Worm (Caenorhabditis elegans) whole organism, young adult: ENCODE results near the gene F39F10.2.

Source experiments
- B0019.2 ChIP-seq: fragments of 200-800 bp; sonication (Bioruptor generic); conservative IDR thresholded peaks from 2 replicates; pipeline ENCODE4 v1.3.6; 2022; ENCODE audit warnings: missing genetic modification reagents, missing genetic modification characterization, missing compliant biosample characterization
- B0261.1 ChIP-seq: sonication (generic microtip); optimal IDR thresholded peaks from 2 replicates; lab custom pipeline; 2016; ENCODE audit warnings: mild to moderate bottlenecking, missing genetic modification characterization, moderate library complexity, missing compliant biosample characterization
- C06A6.2 ChIP-seq: fragments of 200-800 bp; sonication (Bioruptor generic); conservative IDR thresholded peaks from 2 replicates; pipeline ENCODE4 v1.3.6; 2022; ENCODE audit warnings: missing genetic modification characterization, missing compliant biosample characterization
- F33H1.4 ChIP-seq: fragments of 200-800 bp; sonication (Bioruptor generic); IDR thresholded peaks from 2 replicates; pipeline ENCODE4 v1.3.6; 2022; ENCODE audit warnings: missing genetic modification reagents, missing genetic modification characterization, missing compliant biosample characterization
- F39B2.1 ChIP-seq: fragments of 200-800 bp; sonication (Bioruptor generic); IDR thresholded peaks from 2 replicates; pipeline ENCODE4 v1.3.6; 2022; ENCODE audit warnings: missing genetic modification reagents, missing genetic modification characterization, missing compliant biosample characterization
- F52B5.7 ChIP-seq: sonication (generic microtip); optimal IDR thresholded peaks from 2 replicates; lab custom pipeline; 2016; ENCODE audit warnings: mild to moderate bottlenecking, missing genetic modification characterization, missing compliant biosample characterization
- F57A8.1 ChIP-seq: fragments of 200-800 bp; sonication (Bioruptor generic); optimal IDR thresholded peaks from 2 replicates; lab custom pipeline; 2018; ENCODE audit warnings: mild to moderate bottlenecking, missing genetic modification characterization, moderate library complexity, missing compliant biosample characterization
- K11D2.4 ChIP-seq: fragments of 200-800 bp; sonication (Bioruptor generic); IDR thresholded peaks from 2 replicates; pipeline ENCODE4 v1.3.6; 2022; ENCODE audit warnings: missing genetic modification reagents, missing genetic modification characterization, missing compliant biosample characterization
- T26A5.8 ChIP-seq: sonication (generic microtip); optimal IDR thresholded peaks from 2 replicates; lab custom pipeline; 2016; ENCODE audit warnings: missing genetic modification characterization, missing compliant biosample characterization
- Y53F4B.3 ChIP-seq: fragments of 200-800 bp; sonication (Bioruptor generic); IDR thresholded peaks from 2 replicates; pipeline ENCODE4 v1.3.6; 2022; ENCODE audit warnings: missing genetic modification reagents, missing genetic modification characterization, missing compliant biosample characterization
- Y53G8AR.9 ChIP-seq: fragments of 200-800 bp; sonication (Bioruptor generic); conservative IDR thresholded peaks from 2 replicates; pipeline ENCODE4 v1.3.6; 2022; ENCODE audit warnings: missing genetic modification reagents, missing genetic modification characterization, missing compliant biosample characterization
- Y67H2A.10 ChIP-seq: fragments of 200-800 bp; sonication (Bioruptor generic); conservative IDR thresholded peaks from 2 replicates; pipeline ENCODE4 v1.3.6; 2022; ENCODE audit warnings: missing genetic modification reagents, missing genetic modification characterization, missing compliant biosample characterization
- Y79H2A.3 ChIP-seq: fragments of 200-800 bp; sonication (Bioruptor generic); conservative IDR thresholded peaks from 2 replicates; pipeline ENCODE4 v1.3.6; 2022; ENCODE audit warnings: missing genetic modification reagents, missing genetic modification characterization, missing compliant biosample characterization
- Y95B8A.8 ChIP-seq: fragments of 200-800 bp; sonication (Bioruptor generic); IDR thresholded peaks from 2 replicates; pipeline ENCODE4 v1.3.6; 2022; ENCODE audit warnings: missing genetic modification reagents, missing genetic modification characterization, missing compliant biosample characterization
- ama-1 ChIP-seq, 3 experiments: fragments of 150-350 bp in 1 of 3; sonication (generic microtip) in 2 of 3; optimal IDR thresholded peaks; 2 replicates each; lab custom pipeline; 2014 to 2018; ENCODE audit warnings: missing biosample characterization in 2 of 3, missing genetic modification characterization in 2 of 3, missing genetic modification reagents in 2 of 3
- aptf-2 ChIP-seq: fragments of 200-800 bp; sonication (Bioruptor generic); conservative IDR thresholded peaks from 2 replicates; pipeline ENCODE4 v1.3.6; 2022; ENCODE audit warnings: missing genetic modification reagents, missing genetic modification characterization, missing compliant biosample characterization
- aptf-3 ChIP-seq: fragments of 200-800 bp; sonication (Bioruptor generic); IDR thresholded peaks from 2 replicates; pipeline ENCODE4 v1.3.6; 2022; ENCODE audit warnings: missing genetic modification characterization, missing compliant biosample characterization
- athp-1 ChIP-seq: sonication (generic microtip); optimal IDR thresholded peaks from 2 replicates; lab custom pipeline; 2017; ENCODE audit warnings: mild to moderate bottlenecking, missing genetic modification characterization, missing compliant biosample characterization
- attf-3 ChIP-seq: fragments of 200-800 bp; sonication (Bioruptor generic); conservative IDR thresholded peaks from 2 replicates; pipeline ENCODE4 v1.3.6; 2022; ENCODE audit warnings: missing genetic modification reagents, missing genetic modification characterization, missing compliant biosample characterization
- attf-6 ChIP-seq: fragments of 200-800 bp; sonication (Bioruptor generic); IDR thresholded peaks from 2 replicates; pipeline ENCODE4 v1.3.6; 2022; ENCODE audit warnings: missing genetic modification reagents, missing genetic modification characterization, missing compliant biosample characterization
- cebp-2 ChIP-seq: fragments of 200-800 bp; sonication (Bioruptor generic); IDR thresholded peaks from 2 replicates; pipeline ENCODE4 v1.3.6; 2022; ENCODE audit warnings: missing genetic modification characterization, missing compliant biosample characterization
- ceh-58 ChIP-seq: fragments of 200-800 bp; sonication (Bioruptor generic); IDR thresholded peaks from 2 replicates; pipeline ENCODE4 v1.3.6; 2022; ENCODE audit warnings: missing genetic modification characterization, missing compliant biosample characterization
- ceh-91 ChIP-seq: fragments of 200-800 bp; sonication (Bioruptor generic); IDR thresholded peaks from 2 replicates; pipeline ENCODE4 v1.3.6; 2022; ENCODE audit warnings: missing genetic modification reagents, missing genetic modification characterization, missing compliant biosample characterization
- die-1 ChIP-seq: sonication (generic microtip); optimal IDR thresholded peaks from 2 replicates; lab custom pipeline; 2016; ENCODE audit warnings: missing genotype, mild to moderate bottlenecking, missing genetic modification characterization, missing compliant biosample characterization
- ekl-4 ChIP-seq: fragments of 200-800 bp; sonication (Bioruptor generic); IDR thresholded peaks from 2 replicates; pipeline ENCODE4 v1.3.6; 2022; ENCODE audit warnings: missing genetic modification reagents, missing genetic modification characterization, missing compliant biosample characterization
- hmg-1.2 ChIP-seq: fragments of 200-800 bp; sonication (Bioruptor generic); IDR thresholded peaks from 2 replicates; pipeline ENCODE4 v1.3.6; 2022; ENCODE audit warnings: missing genetic modification reagents, missing genetic modification characterization, missing compliant biosample characterization
- hsf-1 ChIP-seq: fragments of 200-800 bp; sonication (Bioruptor generic); IDR thresholded peaks from 2 replicates; pipeline ENCODE4 v1.3.6; 2022; ENCODE audit warnings: missing genetic modification reagents, missing genetic modification characterization, missing compliant biosample characterization
- let-526 ChIP-seq: fragments of 200-800 bp; sonication (Bioruptor generic); IDR thresholded peaks from 2 replicates; pipeline ENCODE4 v1.3.6; 2022; ENCODE audit warnings: missing genetic modification reagents, missing genetic modification characterization, missing compliant biosample characterization
- lin-26 ChIP-seq: fragments of 200-800 bp; sonication (Bioruptor generic); IDR thresholded peaks from 2 replicates; pipeline ENCODE4 v1.3.6; 2022; ENCODE audit warnings: missing genetic modification reagents, missing genetic modification characterization, missing compliant biosample characterization
- lin-54 ChIP-seq: fragments of 200-800 bp; sonication (Bioruptor generic); optimal IDR thresholded peaks from 2 replicates; lab custom pipeline; 2018; ENCODE audit warnings: mild to moderate bottlenecking, missing genetic modification characterization, missing compliant biosample characterization
- madf-3 ChIP-seq: fragments of 200-800 bp; sonication (Bioruptor generic); IDR thresholded peaks from 2 replicates; pipeline ENCODE4 v1.3.6; 2022; ENCODE audit warnings: missing genetic modification reagents, missing genetic modification characterization, missing compliant biosample characterization
- madf-6 ChIP-seq: fragments of 200-800 bp; sonication (Bioruptor generic); IDR thresholded peaks from 2 replicates; pipeline ENCODE4 v1.3.6; 2022; ENCODE audit warnings: missing genetic modification reagents, missing genetic modification characterization, missing compliant biosample characterization
- mel-28 ChIP-seq: sonication (generic microtip); optimal IDR thresholded peaks from 2 replicates; lab custom pipeline; 2016; ENCODE audit warnings: borderline replicate concordance, mild to moderate bottlenecking, missing genetic modification characterization, missing compliant biosample characterization
- nfyb-1 ChIP-seq: fragments of 200-800 bp; sonication (Bioruptor generic); IDR thresholded peaks from 2 replicates; pipeline ENCODE4 v1.3.6; 2022; ENCODE audit warnings: missing genetic modification reagents, missing genetic modification characterization, missing compliant biosample characterization
- nhr-120 ChIP-seq: fragments of 200-800 bp; sonication (Bioruptor generic); IDR thresholded peaks from 2 replicates; pipeline ENCODE4 v1.3.6; 2022; ENCODE audit warnings: missing genetic modification characterization, missing compliant biosample characterization
- nhr-179 ChIP-seq: sonication (generic microtip); optimal IDR thresholded peaks from 2 replicates; lab custom pipeline; 2016; ENCODE audit warnings: mild to moderate bottlenecking, missing genetic modification characterization, missing compliant biosample characterization
- nhr-90 ChIP-seq: sonication (generic microtip); optimal IDR thresholded peaks from 2 replicates; lab custom pipeline; 2016; ENCODE audit warnings: missing genotype, mild to moderate bottlenecking, missing genetic modification characterization, missing compliant biosample characterization
- pbrm-1 ChIP-seq: fragments of 200-800 bp; sonication (Bioruptor generic); IDR thresholded peaks from 2 replicates; pipeline ENCODE4 v1.3.6; 2022; ENCODE audit warnings: missing genetic modification reagents, missing genetic modification characterization, missing compliant biosample characterization
- pha-4 ChIP-seq: fragments of 150-350 bp; sonication (generic microtip); optimal IDR thresholded peaks from 2 replicates; lab custom pipeline; 2014; ENCODE audit warnings: missing biosample characterization, missing genetic modification reagents, missing genetic modification characterization
- snpc-3.4 ChIP-seq: sonication (generic microtip); optimal IDR thresholded peaks from 2 replicates; lab custom pipeline; 2017; ENCODE audit warnings: missing genetic modification characterization, mild to moderate bottlenecking, missing compliant biosample characterization, antibody characterized with exemption, moderate library complexity, missing genotype, missing genetic modification reagents
- somi-1 ChIP-seq: fragments of 200-800 bp; sonication (Bioruptor generic); optimal IDR thresholded peaks from 2 replicates; lab custom pipeline; 2018; ENCODE audit warnings: mild to moderate bottlenecking, missing genetic modification characterization, missing compliant biosample characterization
- ztf-25 ChIP-seq: fragments of 200-800 bp; sonication (Bioruptor generic); IDR thresholded peaks from 2 replicates; pipeline ENCODE4 v1.3.6; 2022; ENCODE audit warnings: missing genetic modification reagents, missing genetic modification characterization, missing compliant biosample characterization
- ztf-26 ChIP-seq: sonication (generic microtip); optimal IDR thresholded peaks from 2 replicates; lab custom pipeline; 2017; ENCODE audit warnings: missing genetic modification characterization, missing compliant biosample characterization
- ztf-28 ChIP-seq: fragments of 200-800 bp; sonication (Bioruptor generic); IDR thresholded peaks from 2 replicates; pipeline ENCODE4 v1.3.6; 2022; ENCODE audit warnings: missing genetic modification reagents, missing genetic modification characterization, missing compliant biosample characterization
- ztf-3 ChIP-seq: fragments of 200-800 bp; sonication (Bioruptor generic); optimal IDR thresholded peaks from 2 replicates; lab custom pipeline; 2018; ENCODE audit warnings: mild to moderate bottlenecking, missing genetic modification characterization, missing compliant biosample characterization
- ztf-6 ChIP-seq: fragments of 200-800 bp; sonication (Bioruptor generic); IDR thresholded peaks from 2 replicates; pipeline ENCODE4 v1.3.6; 2022; ENCODE audit warnings: missing genetic modification reagents, missing genetic modification characterization, missing compliant biosample characterization

The F39F10.2 gene

DNA sequence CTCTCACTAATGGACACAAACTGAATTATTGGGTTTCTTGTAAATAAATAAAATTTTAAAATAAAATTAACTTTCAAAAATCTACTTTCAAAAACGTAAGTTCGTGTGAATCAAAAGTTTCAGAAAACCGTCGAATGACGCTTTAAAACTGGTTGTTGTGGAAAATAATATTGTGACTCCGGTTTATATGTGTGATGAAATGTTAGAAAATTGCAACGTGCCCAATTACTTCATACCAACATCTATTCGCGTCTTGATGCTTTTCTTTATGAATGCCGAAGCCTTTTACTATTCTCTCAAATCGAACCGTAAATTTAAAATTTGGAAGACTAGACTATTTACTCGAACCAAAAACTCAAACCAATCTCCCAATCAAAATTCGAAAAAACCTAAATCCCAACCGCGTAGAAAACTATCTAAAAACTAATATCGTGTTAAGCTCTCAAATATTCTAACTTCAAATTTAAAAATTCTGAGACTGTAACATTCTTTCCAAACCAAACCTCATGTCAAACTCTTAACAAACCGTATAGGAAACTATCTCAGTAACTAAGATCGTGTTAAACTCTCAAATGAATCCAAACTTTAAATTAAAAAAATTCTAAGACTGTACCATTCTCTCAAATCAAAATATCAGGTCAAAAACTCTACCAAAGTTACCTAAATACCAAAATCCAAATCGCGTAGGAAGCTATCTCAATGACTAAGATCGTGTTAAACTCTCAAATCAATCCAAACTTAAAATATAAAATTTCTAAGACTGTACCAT, 36.8 kb downstream of the F39F10.2 start (continued):
- TF ChIP-seq ztf-6 (GFP tag; lab: Robert Waterston, UW) (peak; percentile 34; the same call in 1 of the 2 replicates), athp-1 (tag; lab: Kevin White, UChicago) (peak; percentile 62), K11D2.4 (GFP tag; lab: Robert Waterston, UW) (peak; percentile 81), lin-54 (peak; percentile 31), nfyb-1 (GFP tag; lab: Robert Waterston, UW) (peak; percentile 92), attf-6 (GFP tag; lab: Robert Waterston, UW) (peak; percentile 19; the same call in 1 of the 2 replicates), pbrm-1 (peak; percentile 75), die-1 (peak; percentile 2), pha-4 (tag; lab: Kevin White, UChicago) (peak; percentile 30), nhr-90 (tag; lab: Kevin White, UChicago) (no peak), F57A8.1 (no peak), ztf-26 (tag; lab: Kevin White, UChicago) (peak; percentile 73), F33H1.4 (GFP tag; lab: Robert Waterston, UW) (peak; percentile 5; the same call in 1 of the 2 replicates), C06A6.2 (GFP tag; lab: Robert Waterston, UW) (peak; percentile 60; the same call in 1 of the 2 replicates), B0019.2 (GFP tag; lab: Robert Waterston, UW) (peak; percentile 8), B0261.1 (tag; lab: Kevin White, UChicago) (peak; percentile 5), madf-6 (GFP tag; lab: Robert Waterston, UW) (peak; percentile 44; the same call in 1 of the 2 replicates), nhr-179 (tag; lab: Kevin White, UChicago) (no peak), nhr-120 (GFP tag; lab: Robert Waterston, UW) (peak; percentile 88; the same call in 1 of the 2 replicates), ztf-3 (GFP tag; lab: Kevin White, UChicago) (peak; percentile 7), F52B5.7 (peak; percentile 75), snpc-3.4 (tag; lab: Kevin White, UChicago) (no peak), mel-28 (tag; lab: Kevin White, UChicago) (no peak), cebp-2 (GFP tag; lab: Robert Waterston, UW) (peak; percentile 66; the same call in 1 of the 2 replicates), somi-1 (GFP tag; lab: Kevin White, UChicago) (peak; percentile 48), Y53F4B.3 (peak; percentile 51; the same call in 1 of the 2 replicates), ama-1 (optimal IDR thresholded peaks at IDR 0.05; lab: Kevin White, UChicago) (peak; percentile 99), ama-1 (GFP tag; optimal IDR thresholded peaks at IDR 0.05; lab: Kevin White, UChicago) (peak; percentile 53 to 93), T26A5.8 (tag; lab: Kevin White, UChicago) (no peak), F39B2.1 (peak; percentile 58; the same call in 1 of the 2 replicates), ekl-4 (0 out of 2 replicates have a peak, but pooled peaks have one; percentile 58)

DNA sequence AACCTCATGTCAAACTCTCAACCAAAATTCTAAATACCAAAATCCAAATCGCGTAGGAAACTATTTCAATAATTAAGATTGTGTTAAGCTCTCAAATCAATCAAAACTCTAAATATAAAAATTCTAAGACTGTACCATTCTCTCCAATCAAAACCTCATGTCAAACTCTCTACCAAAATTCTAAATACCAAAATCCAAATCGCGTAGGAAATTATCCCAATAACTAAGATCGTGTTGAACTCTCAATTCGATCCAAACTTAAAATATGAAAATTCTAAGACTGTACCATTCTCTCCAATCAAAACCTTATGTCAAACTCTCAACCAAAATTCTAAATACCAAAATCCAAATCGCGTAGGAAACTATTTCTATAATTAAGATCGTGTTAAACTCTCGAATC, 37.7 kb downstream of the F39F10.2 start:
- TF ChIP-seq madf-3 (GFP tag; lab: Robert Waterston, UW), result peak; percentile 88
- TF ChIP-seq attf-3, result 0 out of 2 replicates have a peak, but pooled peaks have one; percentile 27
- TF ChIP-seq nhr-120 (GFP tag; lab: Robert Waterston, UW), result peak; percentile 82; the same call in 1 of the 2 replicates
- peak; percentile 91 for TF ChIP-seq let-526 (GFP tag; lab: Robert Waterston, UW)
- peak; percentile 70 for TF ChIP-seq attf-6 (GFP tag; lab: Robert Waterston, UW)
- TF ChIP-seq Y53G8AR.9 (GFP tag; lab: Robert Waterston, UW), result peak; percentile 80
- TF ChIP-seq ceh-91 (GFP tag; lab: Robert Waterston, UW), result peak; percentile 30; the same call in 1 of the 2 replicates
- peak; percentile 71; the same call in 1 of the 2 replicates for TF ChIP-seq ztf-28
- peak; percentile 88 for TF ChIP-seq nfyb-1 (GFP tag; lab: Robert Waterston, UW)
- TF ChIP-seq lin-26 (GFP tag; lab: Robert Waterston, UW), result peak; percentile 75
- peak; percentile 75; the same call in 1 of the 2 replicates for TF ChIP-seq Y79H2A.3 (GFP tag; lab: Robert Waterston, UW)
- TF ChIP-seq ztf-25, result peak; percentile 77; the same call in 1 of the 2 replicates
- peak; percentile 67; the same call in 1 of the 2 replicates for TF ChIP-seq Y67H2A.10 (GFP tag; lab: Robert Waterston, UW)
- TF ChIP-seq Y95B8A.8 (GFP tag; lab: Robert Waterston, UW), result peak; percentile 60; the same call in 1 of the 2 replicates
- peak; percentile 66 for TF ChIP-seq ceh-58
- TF ChIP-seq aptf-3, result 0 out of 2 replicates have a peak, but pooled peaks have one; percentile 52
- peak; percentile 67; the same call in 1 of the 2 replicates for TF ChIP-seq cebp-2 (GFP tag; lab: Robert Waterston, UW)
- TF ChIP-seq hmg-1.2 (GFP tag; lab: Robert Waterston, UW), result peak; percentile 28; the same call in 1 of the 2 replicates
- peak; percentile 79 for TF ChIP-seq aptf-2 (GFP tag; lab: Robert Waterston, UW)
- peak; percentile 53; the same call in 1 of the 2 replicates for TF ChIP-seq hsf-1 (GFP tag; lab: Robert Waterston, UW)
